Fruit fly (Drosophila melanogaster) whole organism, embryonic: Measurements from ENCODE around the gene CG34429.

Experiments
- Aef1 ChIP-seq: fragments of 200-800 bp; sonication (Bioruptor generic); IDR thresholded peaks from 3 replicates; pipeline ENCODE4 v1.3.6; 2022; ENCODE audit warnings: missing biosample characterization, missing genetic modification characterization
- Antp ChIP-seq: fragments of 200-800 bp; sonication (Bioruptor generic); optimal IDR thresholded peaks from 3 replicates; lab custom pipeline; 2016; ENCODE audit warnings: missing biosample characterization, missing genetic modification characterization
- Bdp1 ChIP-seq: fragments of 200-800 bp; sonication (Bioruptor generic); optimal IDR thresholded peaks from 3 replicates; lab custom pipeline; 2016; ENCODE audit warnings: missing biosample characterization, missing genetic modification characterization
- CG10543 ChIP-seq: fragments of 200-800 bp; sonication (Bioruptor generic); optimal IDR thresholded peaks from 3 replicates; lab custom pipeline; 2017; ENCODE audit warnings: missing biosample characterization, mild to moderate bottlenecking, missing genetic modification characterization, moderate library complexity
- CG10959 ChIP-seq: fragments of 200-800 bp; sonication (Bioruptor generic); IDR thresholded peaks from 2 replicates; pipeline ENCODE4 v1.3.6; 2022; ENCODE audit warnings: missing biosample characterization, missing genetic modification characterization
- CG11560 ChIP-seq: fragments of 200-800 bp; sonication (Bioruptor generic); IDR thresholded peaks from 3 replicates; pipeline ENCODE4 v1.3.6; 2022; ENCODE audit warnings: missing biosample characterization, missing genetic modification characterization
- CG11695 ChIP-seq: fragments of 200-800 bp; sonication (Bioruptor generic); IDR thresholded peaks from 3 replicates; pipeline ENCODE4 v1.3.6; 2022; ENCODE audit warnings: missing biosample characterization, missing genetic modification characterization
- CG12104 ChIP-seq: fragments of 200-800 bp; sonication (Bioruptor generic); optimal IDR thresholded peaks from 3 replicates; lab custom pipeline; 2016; ENCODE audit warnings: missing biosample characterization, missing genetic modification characterization
- CG12659 ChIP-seq: fragments of 200-800 bp; sonication (Bioruptor generic); optimal IDR thresholded peaks from 3 replicates; lab custom pipeline; 2017; ENCODE audit warnings: mild to moderate bottlenecking, missing biosample characterization, missing genetic modification reagents, missing genetic modification characterization
- CG14014 ChIP-seq: fragments of 200-800 bp; sonication (Bioruptor generic); IDR thresholded peaks from 2 replicates; pipeline ENCODE4 v1.3.6; 2022; ENCODE audit warnings: missing biosample characterization, missing genetic modification characterization
- CG16813 ChIP-seq: fragments of 200-800 bp; sonication (Bioruptor generic); IDR thresholded peaks from 3 replicates; pipeline ENCODE4 v1.3.6; 2022; ENCODE audit warnings: missing biosample characterization, missing genetic modification characterization; ENCODE audit not compliant: partially characterized antibody
- CG18262 ChIP-seq: fragments of 200-800 bp; optimal IDR thresholded peaks from 3 replicates; lab custom pipeline; 2019; ENCODE audit warnings: missing biosample characterization, mild to moderate bottlenecking, missing genetic modification characterization, moderate library complexity
- CG18764 ChIP-seq: fragments of 200-800 bp; sonication (Bioruptor generic); optimal IDR thresholded peaks from 3 replicates; lab custom pipeline; 2016; ENCODE audit warnings: missing biosample characterization, missing genetic modification characterization
- CG2120 ChIP-seq: fragments of 200-800 bp; sonication (Bioruptor generic); optimal IDR thresholded peaks from 3 replicates; lab custom pipeline; 2016; ENCODE audit warnings: missing biosample characterization, missing genetic modification characterization
- CG2202 ChIP-seq: fragments of 200-800 bp; sonication (Bioruptor generic); optimal IDR thresholded peaks from 2 replicates; lab custom pipeline; 2018; ENCODE audit warnings: missing biosample characterization, mild to moderate bottlenecking, missing genetic modification characterization
- CG2889 ChIP-seq: fragments of 200-800 bp; sonication (Bioruptor generic); IDR thresholded peaks from 3 replicates; pipeline ENCODE4 v1.3.6; 2022; ENCODE audit warnings: missing biosample characterization, missing genetic modification characterization
- CG30431 ChIP-seq: fragments of 200-800 bp; sonication (Bioruptor generic); optimal IDR thresholded peaks from 2 replicates; lab custom pipeline; 2017; ENCODE audit warnings: missing biosample characterization, missing genetic modification characterization
- CG34224 ChIP-seq: fragments of 200-800 bp; sonication (Bioruptor generic); IDR thresholded peaks from 3 replicates; pipeline ENCODE4 v1.3.6; 2022; ENCODE audit warnings: missing biosample characterization, missing genetic modification characterization; ENCODE audit not compliant: partially characterized antibody
- CG34422 ChIP-seq: fragments of 200-800 bp; sonication (Bioruptor generic); IDR thresholded peaks from 3 replicates; pipeline ENCODE4 v1.3.6; 2022; ENCODE audit warnings: missing biosample characterization, missing genetic modification characterization
- CG3847 ChIP-seq: fragments of 200-800 bp; sonication (Bioruptor generic); IDR thresholded peaks from 2 replicates; pipeline ENCODE4 v1.3.6; 2022; ENCODE audit warnings: missing biosample characterization, missing genetic modification characterization
- CG4730 ChIP-seq: fragments of 200-800 bp; sonication (Bioruptor generic); IDR thresholded peaks from 2 replicates; pipeline ENCODE4 v1.3.6; 2022; ENCODE audit warnings: missing biosample characterization, missing genetic modification characterization
- CG6813 ChIP-seq: fragments of 200-800 bp; sonication (Bioruptor generic); optimal IDR thresholded peaks from 2 replicates; lab custom pipeline; 2017; ENCODE audit warnings: missing biosample characterization, missing genetic modification characterization, mild to moderate bottlenecking, moderate library complexity, missing genetic modification reagents
- CG8281 ChIP-seq: fragments of 200-800 bp; sonication (Bioruptor generic); optimal IDR thresholded peaks from 2 replicates; lab custom pipeline; 2018; ENCODE audit warnings: missing biosample characterization, mild to moderate bottlenecking, missing genetic modification characterization, moderate library complexity
- CG8388 ChIP-seq: fragments of 200-800 bp; sonication (Bioruptor generic); optimal IDR thresholded peaks from 2 replicates; lab custom pipeline; 2019; ENCODE audit warnings: missing biosample characterization, mild to moderate bottlenecking, missing genetic modification characterization, moderate library complexity
- CG8924 ChIP-seq: fragments of 200-800 bp; optimal IDR thresholded peaks from 3 replicates; lab custom pipeline; 2019; ENCODE audit warnings: missing biosample characterization, mild to moderate bottlenecking, missing genetic modification characterization, moderate library complexity
- CG9215 ChIP-seq: fragments of 200-800 bp; sonication (Bioruptor generic); IDR thresholded peaks from 2 replicates; pipeline ENCODE4 v1.3.6; 2022; ENCODE audit warnings: missing biosample characterization, missing genetic modification characterization
- CG9437 ChIP-seq: fragments of 200-800 bp; sonication (Bioruptor generic); optimal IDR thresholded peaks from 2 replicates; lab custom pipeline; 2018; ENCODE audit warnings: missing biosample characterization, mild to moderate bottlenecking, missing genetic modification characterization
- Chrac-16 ChIP-seq: fragments of 200-800 bp; sonication (Bioruptor generic); optimal IDR thresholded peaks from 3 replicates; lab custom pipeline; 2016; ENCODE audit warnings: missing biosample characterization, missing genetic modification characterization
- CkIIα-i1 ChIP-seq: fragments of 200-800 bp; sonication (Bioruptor generic); IDR thresholded peaks from 2 replicates; pipeline ENCODE4 v1.3.6; 2022; ENCODE audit warnings: missing biosample characterization, missing genetic modification characterization
- CoRest ChIP-seq: fragments of 200-800 bp; sonication (Bioruptor generic); optimal IDR thresholded peaks from 3 replicates; lab custom pipeline; 2018; ENCODE audit warnings: missing biosample characterization, mild to moderate bottlenecking, missing genetic modification characterization, moderate library complexity
- ERR ChIP-seq: fragments of 200-800 bp; sonication (Bioruptor generic); optimal IDR thresholded peaks from 2 replicates; lab custom pipeline; 2016; ENCODE audit warnings: missing biosample characterization, missing genetic modification characterization
- Ets97D ChIP-seq: fragments of 200-800 bp; sonication (Bioruptor generic); optimal IDR thresholded peaks from 3 replicates; lab custom pipeline; 2016; ENCODE audit warnings: missing biosample characterization, missing genetic modification characterization
- Gug ChIP-seq: fragments of 200-800 bp; sonication (Bioruptor generic); IDR thresholded peaks from 4 replicates; pipeline ENCODE4 v1.3.6; 2022; ENCODE audit warnings: missing biosample characterization, missing genetic modification characterization
- Hmr ChIP-seq: fragments of 200-800 bp; sonication (Bioruptor generic); optimal IDR thresholded peaks from 3 replicates; lab custom pipeline; 2017; ENCODE audit warnings: mild to moderate bottlenecking, missing biosample characterization, missing genetic modification reagents, missing genetic modification characterization
- Myb ChIP-seq: fragments of 200-800 bp; sonication (Bioruptor generic); optimal IDR thresholded peaks from 2 replicates; lab custom pipeline; 2016; ENCODE audit warnings: missing biosample characterization, missing genetic modification characterization
- Ravus ChIP-seq: fragments of 200-800 bp; sonication (Bioruptor generic); IDR thresholded peaks from 2 replicates; pipeline ENCODE4 v1.3.6; 2022; ENCODE audit warnings: missing biosample characterization, missing genetic modification characterization
- Stat92E ChIP-seq, 3 experiments: fragments of >200 bp in 2 of 3; fragments of 200-800 bp in 1 of 3; sonication (Bioruptor generic) in 1 of 3; optimal IDR thresholded peaks; 2 replicates each; lab custom pipeline; 2017 to 2019; ENCODE audit warnings: missing biosample characterization in 3 of 3, missing genetic modification characterization in 3 of 3, mild to moderate bottlenecking in 1 of 3, moderate library complexity in 1 of 3
- Xbp1 ChIP-seq: fragments of 200-800 bp; sonication (Bioruptor generic); optimal IDR thresholded peaks from 3 replicates; lab custom pipeline; 2016; ENCODE audit warnings: missing biosample characterization, mild to moderate bottlenecking, missing genetic modification characterization
- ap ChIP-seq: fragments of 200-800 bp; sonication (Bioruptor generic); IDR thresholded peaks from 2 replicates; pipeline ENCODE4 v1.3.6; 2022; ENCODE audit warnings: missing biosample characterization, missing genetic modification characterization
- dpn ChIP-seq, 2 experiments: fragments of 200-800 bp; sonication (Bioruptor generic); optimal IDR thresholded peaks; 3 replicates each; lab custom pipeline; 2016; ENCODE audit warnings: missing biosample characterization in 2 of 2, missing genetic modification characterization in 2 of 2
- dysf ChIP-seq: fragments of 200-800 bp; sonication (Bioruptor generic); IDR thresholded peaks from 3 replicates; pipeline ENCODE4 v1.3.6; 2022; ENCODE audit warnings: missing biosample characterization, missing genetic modification characterization
- fru ChIP-seq: fragments of >200 bp; optimal IDR thresholded peaks from 2 replicates; lab custom pipeline; 2017
- her ChIP-seq: fragments of 200-800 bp; sonication (Bioruptor generic); optimal IDR thresholded peaks from 2 replicates; lab custom pipeline; 2016; ENCODE audit warnings: missing biosample characterization, missing genetic modification characterization
- pita ChIP-seq: fragments of 200-800 bp; sonication (Bioruptor generic); optimal IDR thresholded peaks from 2 replicates; lab custom pipeline; 2017; ENCODE audit warnings: missing biosample characterization, mild to moderate bottlenecking, missing genetic modification characterization
- prd ChIP-seq, 3 experiments: fragments of >200 bp in 2 of 3; fragments of 200-800 bp in 1 of 3; sonication (Bioruptor generic) in 1 of 3; optimal IDR thresholded peaks in 2 of 3; IDR thresholded peaks in 1 of 3; 2 replicates in 2 of 3; 3 replicates in 1 of 3; pipeline versions ENCODE4 v1.3.6 to Lab custom; 2017 to 2022; ENCODE audit warnings: missing biosample characterization in 1 of 3, missing genetic modification characterization in 1 of 3
- sens-2 ChIP-seq: fragments of 200-800 bp; sonication (Bioruptor generic); IDR thresholded peaks from 2 replicates; pipeline ENCODE4 v1.3.6; 2022; ENCODE audit warnings: missing biosample characterization, missing genetic modification characterization
- sim ChIP-seq: fragments of 200-800 bp; sonication (Bioruptor generic); IDR thresholded peaks from 2 replicates; pipeline ENCODE4 v1.3.6; 2022; ENCODE audit warnings: missing biosample characterization, missing genetic modification characterization
- ttk ChIP-seq: fragments of 200-800 bp; sonication (Bioruptor generic); IDR thresholded peaks from 2 replicates; pipeline ENCODE4 v2.1.2; 2022; ENCODE audit warnings: missing biosample characterization, missing genetic modification characterization
- wdn ChIP-seq: fragments of 200-800 bp; sonication (Bioruptor generic); IDR thresholded peaks from 2 replicates; pipeline ENCODE4 v1.3.6; 2022; ENCODE audit warnings: missing biosample characterization, missing genetic modification characterization
- z ChIP-seq: fragments of 200-800 bp; sonication (Bioruptor generic); IDR thresholded peaks from 3 replicates; pipeline ENCODE4 v1.3.6; 2022; ENCODE audit warnings: missing biosample characterization, missing genetic modification characterization
- zf30C ChIP-seq: fragments of 200-800 bp; sonication (Bioruptor generic); optimal IDR thresholded peaks from 3 replicates; lab custom pipeline; 2018; ENCODE audit warnings: missing biosample characterization, mild to moderate bottlenecking, missing genetic modification characterization

CG34429 gene

DNA sequence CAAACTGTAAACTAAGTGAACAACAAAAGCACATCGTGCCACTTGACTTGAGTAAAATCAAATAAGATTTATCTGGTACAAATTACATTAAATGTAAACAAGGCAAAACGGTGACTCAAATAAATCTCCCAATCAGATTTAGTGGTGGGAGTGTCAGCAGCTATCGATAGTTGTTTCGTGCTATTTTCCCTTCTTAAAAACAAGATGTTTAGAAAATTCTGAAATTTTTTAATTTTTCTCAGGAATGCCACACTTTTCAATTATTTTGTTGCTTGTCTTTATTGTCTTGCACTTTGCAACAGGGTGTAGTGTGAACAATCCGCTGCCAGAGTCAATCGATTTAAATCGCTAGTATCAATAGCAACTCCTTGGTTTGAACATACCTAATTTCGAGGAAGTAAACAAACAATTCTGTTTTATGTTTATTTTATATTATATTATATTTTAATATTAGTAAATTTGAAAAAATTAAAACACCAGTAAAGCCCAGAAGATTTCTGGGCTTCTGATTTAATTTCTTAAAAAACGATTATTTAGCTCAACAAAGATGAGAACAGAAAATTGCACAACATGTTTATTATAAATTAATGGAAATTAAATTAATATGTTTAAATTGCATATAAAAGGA lies 47.5 kb upstream of the CG34429 start, which contains the start of gene MICAL-like (continued):
- TF ChIP-seq CG34422 (peak; percentile 27; the same call in 1 of the 3 replicates), ttk (GFP tag; lab: Robert Waterston, UW) (no peak), CG18764 (no peak), CG14014 (GFP tag; lab: Robert Waterston, UW) (peak; percentile 40; the same call in 1 of the 2 replicates), ap (GFP tag; lab: Robert Waterston, UW) (no peak), CoRest (tag; lab: Kevin White, UChicago) (no peak), CG34224 (GFP tag; lab: Robert Waterston, UW) (peak; percentile 79), Chrac-16 (GFP tag; lab: Kevin White, UChicago) (no peak), CkIIα-i1 (GFP tag; lab: Robert Waterston, UW) (no peak), dysf (GFP tag; lab: Robert Waterston, UW) (no peak), sim (GFP tag; lab: Robert Waterston, UW) (no peak), CG8281 (tag; lab: Kevin White, UChicago) (no peak), wdn (GFP tag; lab: Robert Waterston, UW) (no peak), CG2202 (tag; lab: Kevin White, UChicago) (no peak), CG11560 (tag; lab: Robert Waterston, UW) (no peak), ERR (GFP tag; lab: Kevin White, UChicago) (no peak), CG11695 (no peak), CG6813 (no peak), Gug (GFP tag; lab: Robert Waterston, UW) (no peak), CG2120 (GFP tag; lab: Kevin White, UChicago) (peak; percentile 33), pita (GFP tag; lab: Kevin White, UChicago) (no peak), CG4730 (GFP tag; lab: Robert Waterston, UW) (no peak), Hmr (GFP tag; lab: Kevin White, UChicago) (no peak), CG9215 (GFP tag; lab: Robert Waterston, UW) (no peak), CG16813 (GFP tag; lab: Robert Waterston, UW) (peak; percentile 73), CG8388 (no peak), zf30C (GFP tag; lab: Kevin White, UChicago) (no peak), z (GFP tag; lab: Robert Waterston, UW) (no peak), CG10959 (GFP tag; lab: Robert Waterston, UW) (peak; percentile 23; the same call in 1 of the 2 replicates), CG18262 (tag; lab: Kevin White, UChicago) (no peak), Myb (GFP tag; lab: Kevin White, UChicago) (peak; percentile 14), fru (lab: Kevin White, UChicago) (no peak), Ravus (GFP tag; lab: Robert Waterston, UW) (no peak), Ets97D (GFP tag; lab: Kevin White, UChicago) (no peak), CG30431 (GFP tag; lab: Kevin White, UChicago) (no peak), CG12659 (GFP tag; lab: Kevin White, UChicago) (no peak), Bdp1 (GFP tag; lab: Kevin White, UChicago) (no peak), CG12104 (GFP tag; lab: Kevin White, UChicago) (no peak), CG2889 (GFP tag; lab: Robert Waterston, UW) (no peak), CG10543 (GFP tag; lab: Kevin White, UChicago) (no peak), Stat92E (GFP tag; optimal IDR thresholded peaks at IDR 0.05; lab: Kevin White, UChicago) (no peak), her (GFP tag; lab: Kevin White, UChicago) (no peak), prd (optimal IDR thresholded peaks at IDR 0.05; lab: Kevin White, UChicago) (no peak), prd (GFP tag; IDR thresholded peaks at IDR 0.05; lab: Robert Waterston, UW) (peak; percentile 51; the same call in 1 of the 3 replicates), CG9437 (GFP tag; lab: Kevin White, UChicago) (peak; percentile 6), sens-2 (GFP tag; lab: Robert Waterston, UW) (no peak), dpn (GFP tag; optimal IDR thresholded peaks at IDR 0.05; lab: Kevin White, UChicago) (peak in 1 of 2 experiments; percentile 21), CG8924 (tag; lab: Kevin White, UChicago) (no peak), CG3847 (GFP tag; lab: Robert Waterston, UW) (no peak; the same call in 1 of the 2 replicates), Aef1 (GFP tag; lab: Robert Waterston, UW) (peak; percentile 36; the same call in 2 of the 3 replicates), Xbp1 (GFP tag; lab: Kevin White, UChicago) (peak; percentile 21), Antp (GFP tag; lab: Kevin White, UChicago) (peak; percentile 47)
